Worm (Caenorhabditis elegans): Measurements from ENCODE around the gene fbxa-85.

The fbxa-85 gene

ce11 chrV:17238799-17239198, 20.2 kb upstream of the fbxa-85 start, which contains the start of gene T19C9.8:
Gene T19C9.8 (plus strand): TSS chrV:17239097.
- TF ChIP-seq daf-12 (tag; optimal IDR thresholded peaks at IDR 0.05) (no peak), hlh-11 (tag; optimal IDR thresholded peaks at IDR 0.05) (peak; percentile 55), dmd-8 (GFP tag; IDR thresholded peaks at IDR 0.05) (no peak), snpc-4 (tag; optimal IDR thresholded peaks at IDR 0.05) (no peak), hlh-30 (tag; optimal IDR thresholded peaks at IDR 0.05; ENCODE audit: insufficient read depth) (no peak), nhr-28 (tag; optimal IDR thresholded peaks at IDR 0.05) (peak; percentile 74), skn-1 (tag; optimal IDR thresholded peaks at IDR 0.05) (no peak), Y75B8A.6 (GFP tag; IDR thresholded peaks at IDR 0.05) (no peak), mxl-2 (GFP tag; conservative IDR thresholded peaks at IDR 0.05) (no peak), dpl-1 (GFP tag; optimal IDR thresholded peaks at IDR 0.05) (no peak), tag-97 (GFP tag; IDR thresholded peaks at IDR 0.05) (no peak), nhr-6 (tag; optimal IDR thresholded peaks at IDR 0.05) (no peak), nhr-77 (tag; optimal IDR thresholded peaks at IDR 0.05) (no peak), unc-62 (GFP tag; optimal IDR thresholded peaks at IDR 0.05 in 1 of 2) (no peak), unc-62 (tag; optimal IDR thresholded peaks at IDR 0.05) (no peak), nhr-237 (tag; optimal IDR thresholded peaks at IDR 0.05) (no peak), ztf-11 (tag; optimal IDR thresholded peaks at IDR 0.05) (no peak), dve-1 (tag; optimal IDR thresholded peaks at IDR 0.05; ENCODE audit: insufficient read depth) (no peak), nhr-10 (tag; optimal IDR thresholded peaks at IDR 0.05) (no peak), mes-2 (tag; optimal IDR thresholded peaks at IDR 0.05; ENCODE audit: poor library complexity, severe bottlenecking) (no peak), pqm-1 (tag; optimal IDR thresholded peaks at IDR 0.05) (peak; percentile 74), daf-16 (GFP tag; optimal IDR thresholded peaks at IDR 0.05) (no peak), daf-16 (tag; optimal IDR thresholded peaks at IDR 0.05) (peak; percentile 83), lin-15B (tag; optimal IDR thresholded peaks at IDR 0.05) (no peak), mep-1 (tag; optimal IDR thresholded peaks at IDR 0.05) (no peak), lsy-2 (tag; optimal IDR thresholded peaks at IDR 0.05) (no peak), madf-5 (GFP tag; IDR thresholded peaks at IDR 0.05) (no peak), unc-39 (tag; optimal IDR thresholded peaks at IDR 0.05) (no peak), ZK337.2 (GFP tag; IDR thresholded peaks at IDR 0.05) (no peak), lin-1 (GFP tag; IDR thresholded peaks at IDR 0.05) (no peak), gei-8 (GFP tag; optimal IDR thresholded peaks at IDR 0.05) (no peak), fos-1 (tag; optimal IDR thresholded peaks at IDR 0.05) (no peak), tra-1 (GFP tag; IDR thresholded peaks at IDR 0.05) (no peak), ceh-28 (tag; optimal IDR thresholded peaks at IDR 0.05) (no peak), rbr-2 (tag; optimal IDR thresholded peaks at IDR 0.05) (no peak), unc-130 (GFP tag; optimal IDR thresholded peaks at IDR 0.05) (no peak), vab-7 (GFP tag; IDR thresholded peaks at IDR 0.05) (no peak), T26A8.4 (GFP tag; IDR thresholded peaks at IDR 0.05) (no peak), Y5F2A.4 (GFP tag; optimal IDR thresholded peaks at IDR 0.05) (no peak), lim-7 (GFP tag; IDR thresholded peaks at IDR 0.05) (no peak), madf-9 (GFP tag; conservative IDR thresholded peaks at IDR 0.05) (no peak), php-3 (GFP tag; IDR thresholded peaks at IDR 0.05) (0 out of 2 replicates have a peak, but pooled peaks have one; percentile 51), nhr-111 (GFP tag; optimal IDR thresholded peaks at IDR 0.05) (no peak), dmd-6 (GFP tag; IDR thresholded peaks at IDR 0.05) (peak; percentile 37; the same call in 1 of the 2 replicates), F49E8.2 (tag; optimal IDR thresholded peaks at IDR 0.05; ENCODE audit: borderline replicate concordance) (no peak), F26F4.8 (GFP tag; conservative IDR thresholded peaks at IDR 0.05) (no peak), R02D3.7 (tag; optimal IDR thresholded peaks at IDR 0.05) (no peak)
